Fruit fly (Drosophila melanogaster) whole organism, adult: ENCODE measurements around the gene GMF.
A peak's percentile ranks its signal among the peaks of the same experiment; 100 is the strongest.

Source experiments
- CG11617 ChIP-seq: fragments of 200-800 bp; sonication (Bioruptor generic); optimal IDR thresholded peaks from 2 replicates; lab custom pipeline; 2017; ENCODE audit warnings: mild to moderate bottlenecking, missing biosample characterization, missing genetic modification reagents, missing genetic modification characterization
- CG12768 ChIP-seq: fragments of 200-800 bp; sonication (Bioruptor generic); optimal IDR thresholded peaks from 2 replicates; lab custom pipeline; 2017; ENCODE audit warnings: missing biosample characterization, missing genetic modification characterization, mild to moderate bottlenecking, moderate library complexity, missing genetic modification reagents
- CG14711 ChIP-seq: fragments of 200-800 bp; sonication (Bioruptor generic); optimal IDR thresholded peaks from 2 replicates; lab custom pipeline; 2018; ENCODE audit warnings: missing biosample characterization, mild to moderate bottlenecking, missing genetic modification characterization, moderate library complexity
- CG1620 ChIP-seq: fragments of 200-800 bp; sonication (Bioruptor generic); optimal IDR thresholded peaks from 2 replicates; lab custom pipeline; 2016; ENCODE audit warnings: missing biosample characterization, missing genetic modification characterization
- CG33017 ChIP-seq: fragments of 200-800 bp; sonication (Bioruptor generic); optimal IDR thresholded peaks from 2 replicates; lab custom pipeline; 2018; ENCODE audit warnings: missing biosample characterization, mild to moderate bottlenecking, missing genetic modification characterization, moderate library complexity
- CG5204 ChIP-seq: fragments of 200-800 bp; sonication (Bioruptor generic); optimal IDR thresholded peaks from 2 replicates; lab custom pipeline; 2016; ENCODE audit warnings: missing biosample characterization, missing genetic modification characterization
- CG7045 ChIP-seq: fragments of 200-800 bp; sonication (Bioruptor generic); optimal IDR thresholded peaks from 2 replicates; lab custom pipeline; 2017; ENCODE audit warnings: missing biosample characterization, mild to moderate bottlenecking, missing genetic modification characterization
- CG7101 ChIP-seq: fragments of 200-800 bp; sonication (Bioruptor generic); optimal IDR thresholded peaks from 2 replicates; lab custom pipeline; 2018; ENCODE audit warnings: missing biosample characterization, mild to moderate bottlenecking, missing genetic modification characterization, moderate library complexity
- Clk ChIP-seq: fragments of 200-800 bp; sonication (Bioruptor generic); optimal IDR thresholded peaks from 2 replicates; lab custom pipeline; 2017; ENCODE audit warnings: missing biosample characterization, missing genetic modification characterization
- Crg-1 ChIP-seq: fragments of 200-800 bp; sonication (Bioruptor generic); optimal IDR thresholded peaks from 2 replicates; lab custom pipeline; 2016; ENCODE audit warnings: missing biosample characterization, missing genetic modification characterization
- Hr96 ChIP-seq: fragments of 200-800 bp; sonication (Bioruptor generic); optimal IDR thresholded peaks from 2 replicates; lab custom pipeline; 2016; ENCODE audit warnings: missing biosample characterization, missing genetic modification characterization
- Mnt ChIP-seq: fragments of 200-800 bp; sonication (Bioruptor generic); optimal IDR thresholded peaks from 2 replicates; lab custom pipeline; 2016; ENCODE audit warnings: missing biosample characterization, mild to moderate bottlenecking, missing genetic modification characterization
- bab1 ChIP-seq: fragments of 200-800 bp; sonication (Bioruptor generic); optimal IDR thresholded peaks from 3 replicates; lab custom pipeline; 2019; ENCODE audit warnings: missing biosample characterization, mild to moderate bottlenecking, missing genetic modification characterization, moderate library complexity
- cic ChIP-seq: fragments of 200-800 bp; sonication (Bioruptor generic); optimal IDR thresholded peaks from 2 replicates; lab custom pipeline; 2017; ENCODE audit warnings: missing biosample characterization, mild to moderate bottlenecking, missing genetic modification characterization, moderate library complexity
- cnc ChIP-seq, 2 experiments: fragments of >200 bp; optimal IDR thresholded peaks; 2 replicates each; lab custom pipeline; 2017
- kay ChIP-seq: fragments of 200-800 bp; sonication (Bioruptor generic); peaks from one replicate; lab custom pipeline; 2016; ENCODE audit warnings: missing biosample characterization, missing genetic modification characterization, borderline replicate concordance
- ovo ChIP-seq: fragments of 200-800 bp; sonication (Bioruptor generic); optimal IDR thresholded peaks from 2 replicates; lab custom pipeline; 2016; ENCODE audit warnings: missing biosample characterization, missing genetic modification characterization
- pad ChIP-seq: fragments of 200-800 bp; sonication (Bioruptor generic); optimal IDR thresholded peaks from 3 replicates; lab custom pipeline; 2017; ENCODE audit warnings: missing biosample characterization, missing genetic modification characterization, mild to moderate bottlenecking, moderate library complexity, missing genetic modification reagents
- tj ChIP-seq: fragments of 200-800 bp; sonication (Bioruptor generic); optimal IDR thresholded peaks from 3 replicates; lab custom pipeline; 2017; ENCODE audit warnings: missing biosample characterization, mild to moderate bottlenecking, missing genetic modification characterization, moderate library complexity
- toe ChIP-seq: fragments of 200-800 bp; sonication (Bioruptor generic); optimal IDR thresholded peaks from 2 replicates; lab custom pipeline; 2016; ENCODE audit warnings: missing biosample characterization, missing genetic modification characterization

GMF gene

DNA sequence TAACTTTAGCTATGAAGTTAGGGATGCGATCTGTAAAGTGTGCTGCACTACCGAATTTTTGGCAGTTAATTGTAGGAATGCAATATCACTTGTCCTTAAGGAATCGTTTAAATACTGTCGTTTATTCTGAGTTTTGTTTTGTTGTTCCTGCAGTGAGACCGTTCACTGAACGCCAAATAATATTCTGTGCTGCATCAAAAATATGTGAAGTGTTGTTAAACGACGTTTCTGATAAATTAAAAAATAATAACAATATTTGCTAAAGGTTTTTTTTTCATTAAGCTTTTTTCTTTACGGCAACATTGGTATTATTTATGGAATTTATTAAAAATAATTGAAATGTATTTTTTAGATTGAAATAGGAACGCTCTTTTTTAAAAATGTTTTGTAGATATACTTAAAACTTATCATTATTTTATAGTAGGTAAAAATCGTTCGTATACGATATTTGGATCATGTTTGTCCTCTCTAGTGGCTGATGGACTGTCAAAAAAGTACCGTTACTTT lies at the start of gene GMF:
Gene GMF (minus strand): TSS at position 182 of the 507 bp plus-strand sequence.
- TF ChIP-seq CG33017 (tag; lab: Kevin White, UChicago) (no peak), Clk (GFP tag; lab: Kevin White, UChicago) (no peak), CG12768 (GFP tag; lab: Kevin White, UChicago) (peak; percentile 19), toe (GFP tag; lab: Kevin White, UChicago) (no peak), Crg-1 (GFP tag; lab: Kevin White, UChicago) (peak; percentile 43), cnc (optimal IDR thresholded peaks at IDR 0.05; lab: Kevin White, UChicago) (no peak), pad (GFP tag; lab: Kevin White, UChicago) (peak; percentile 40), kay (peak; percentile 98), cic (GFP tag; lab: Kevin White, UChicago) (no peak), Hr96 (GFP tag; lab: Kevin White, UChicago) (no peak), CG7101 (peak; percentile 75), CG7045 (GFP tag; lab: Kevin White, UChicago) (peak; percentile 33), CG14711 (tag; lab: Kevin White, UChicago) (peak; percentile 85), tj (GFP tag; lab: Kevin White, UChicago) (no peak), ovo (GFP tag; lab: Kevin White, UChicago) (peak; percentile 84), bab1 (GFP tag; lab: Kevin White, UChicago) (peak; percentile 51), CG5204 (GFP tag; lab: Kevin White, UChicago) (no peak), Mnt (GFP tag; lab: Kevin White, UChicago) (peak; percentile 39), CG1620 (peak; percentile 65), CG11617 (peak; percentile 63)

DNA sequence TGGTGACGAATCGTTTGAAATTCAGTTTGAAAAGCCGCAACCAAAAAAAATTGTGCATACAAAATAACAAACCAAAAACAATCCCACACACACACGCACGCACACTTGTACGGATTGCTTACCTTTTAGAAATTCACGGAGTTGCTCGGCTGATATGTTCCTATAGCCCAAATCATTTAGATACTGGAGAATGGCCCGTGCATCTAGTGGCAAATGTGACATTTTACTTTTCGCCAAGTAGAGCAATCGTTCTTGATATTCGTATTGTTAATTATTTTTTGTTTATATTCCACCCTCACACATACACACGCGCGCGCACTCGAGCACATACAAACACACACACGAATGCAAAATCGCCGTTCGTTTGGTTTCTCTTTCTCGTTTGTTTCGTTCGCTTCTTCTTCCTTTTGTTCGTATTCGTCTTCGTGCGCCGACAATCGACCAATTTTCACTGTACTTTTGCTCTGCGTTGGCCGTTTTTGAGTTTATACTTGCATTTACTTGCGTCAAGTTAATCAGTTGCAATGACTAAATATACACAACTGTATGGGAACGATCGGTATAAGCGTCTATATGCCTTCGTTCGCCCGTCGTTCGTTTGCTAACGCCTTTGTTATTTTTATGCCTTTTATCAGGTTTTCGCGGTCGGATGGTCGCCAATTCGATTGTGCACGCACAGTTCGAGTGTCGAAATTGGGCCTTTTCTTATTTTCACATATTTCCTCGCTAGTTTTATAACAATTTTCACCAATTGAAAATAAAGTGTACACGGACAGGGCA lies 49.2 kb upstream of the GMF start:
- TF ChIP-seq cic (GFP tag; lab: Kevin White, UChicago) (peak; percentile 28), bab1 (GFP tag; lab: Kevin White, UChicago) (no peak)

DNA sequence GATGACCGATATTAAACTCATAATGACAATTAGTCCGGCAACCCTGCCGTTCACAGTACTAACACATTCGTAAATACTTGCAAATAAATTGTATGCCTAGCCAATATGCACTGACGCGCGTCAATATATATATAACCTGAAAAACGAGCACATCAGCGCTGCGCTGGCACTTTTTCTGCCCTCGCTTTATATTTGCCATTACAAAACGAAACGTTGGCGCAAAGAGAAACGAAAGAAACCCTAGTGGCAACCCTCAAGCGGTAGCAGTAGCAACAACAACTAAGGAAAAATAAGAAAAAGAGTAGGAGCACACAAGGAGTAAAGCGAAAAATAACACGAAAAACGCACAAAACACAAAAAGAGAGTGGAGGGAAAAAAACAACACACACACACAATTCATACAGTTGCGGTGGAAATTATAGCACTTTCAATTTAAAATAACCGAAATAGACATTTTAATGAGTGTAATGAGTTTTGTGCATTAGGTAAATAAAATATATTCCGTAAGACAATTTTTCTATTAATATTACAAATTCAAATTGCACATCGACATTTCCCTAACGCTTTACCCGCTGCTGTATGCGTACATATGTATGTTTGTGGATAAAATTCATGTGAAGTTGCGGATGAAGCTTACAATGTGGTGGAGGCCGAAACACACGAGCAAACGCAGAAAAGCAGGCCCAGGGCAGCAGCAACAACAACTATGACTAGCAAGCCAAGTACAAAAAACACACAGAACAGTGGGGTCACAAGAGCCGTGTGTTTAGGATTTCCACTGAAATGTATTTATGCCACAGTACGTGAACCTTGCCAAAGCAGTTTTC lies 48.2 kb upstream of the GMF start:
- peak; percentile 96 for TF ChIP-seq CG12768 (GFP tag; lab: Kevin White, UChicago)
- peak; percentile 95 for TF ChIP-seq CG11617
- TF ChIP-seq toe (GFP tag; lab: Kevin White, UChicago), result peak; percentile 86
- peak; percentile 90 for TF ChIP-seq CG1620
- TF ChIP-seq Clk (GFP tag; lab: Kevin White, UChicago), result peak; percentile 91
- peak; percentile 85 for TF ChIP-seq Mnt (GFP tag; lab: Kevin White, UChicago)
- TF ChIP-seq CG14711 (tag; lab: Kevin White, UChicago), result peak; percentile 93
- TF ChIP-seq cic (GFP tag; lab: Kevin White, UChicago), result peak; percentile 72
- TF ChIP-seq CG7101, result peak; percentile 97
- peak; percentile 98 for TF ChIP-seq tj (GFP tag; lab: Kevin White, UChicago)
- TF ChIP-seq cnc (optimal IDR thresholded peaks at IDR 0.05; lab: Kevin White, UChicago), result no peak
- peak; percentile 94 for TF ChIP-seq CG5204 (GFP tag; lab: Kevin White, UChicago)
- peak; percentile 97 for TF ChIP-seq CG33017 (tag; lab: Kevin White, UChicago)
- TF ChIP-seq bab1 (GFP tag; lab: Kevin White, UChicago), result peak; percentile 99
- TF ChIP-seq Crg-1 (GFP tag; lab: Kevin White, UChicago), result peak; percentile 93
- TF ChIP-seq Hr96 (GFP tag; lab: Kevin White, UChicago), result peak; percentile 91
- TF ChIP-seq CG7045 (GFP tag; lab: Kevin White, UChicago), result peak; percentile 96
- TF ChIP-seq kay, result peak; percentile 78
- peak; percentile 82 for TF ChIP-seq ovo (GFP tag; lab: Kevin White, UChicago)
- peak; percentile 88 for TF ChIP-seq pad (GFP tag; lab: Kevin White, UChicago)

DNA sequence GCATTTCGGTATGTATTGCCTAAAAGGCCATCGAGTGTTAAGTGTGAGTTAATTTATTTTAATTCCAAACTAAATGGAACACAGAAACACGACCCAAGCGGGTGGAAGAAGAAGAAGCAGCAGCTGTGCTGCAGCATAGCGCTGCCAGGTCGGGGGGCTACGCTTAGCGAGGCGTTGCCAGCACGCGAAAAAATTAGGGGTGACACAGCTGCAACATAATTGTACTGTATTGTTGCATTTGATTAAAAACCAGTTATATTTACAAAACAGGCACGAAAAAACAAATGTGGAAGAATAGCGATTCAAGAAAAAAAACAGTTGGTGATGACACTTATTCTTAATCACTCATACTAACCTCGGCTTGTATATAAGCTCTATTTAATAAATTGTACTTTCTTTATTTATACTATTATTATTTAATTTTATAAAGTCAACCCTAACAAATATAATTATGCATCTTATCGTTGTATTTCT lies 47.4 kb upstream of the GMF start:
- peak; percentile 45 for TF ChIP-seq Hr96 (GFP tag; lab: Kevin White, UChicago)
- no peak for TF ChIP-seq kay
- peak; percentile 42 for TF ChIP-seq Crg-1 (GFP tag; lab: Kevin White, UChicago)
- TF ChIP-seq CG14711 (tag; lab: Kevin White, UChicago), result peak; percentile 38
- no peak for TF ChIP-seq cnc (optimal IDR thresholded peaks at IDR 0.05; lab: Kevin White, UChicago)
- TF ChIP-seq ovo (GFP tag; lab: Kevin White, UChicago), result peak; percentile 79
- TF ChIP-seq CG5204 (GFP tag; lab: Kevin White, UChicago), result peak; percentile 19
- TF ChIP-seq toe (GFP tag; lab: Kevin White, UChicago), result peak; percentile 70
- TF ChIP-seq CG11617, result peak; percentile 68
- TF ChIP-seq tj (GFP tag; lab: Kevin White, UChicago), result no peak
- TF ChIP-seq bab1 (GFP tag; lab: Kevin White, UChicago), result peak; percentile 67
- peak; percentile 71 for TF ChIP-seq CG7101
- TF ChIP-seq pad (GFP tag; lab: Kevin White, UChicago), result peak; percentile 53
- TF ChIP-seq Mnt (GFP tag; lab: Kevin White, UChicago), result no peak
- no peak for TF ChIP-seq cic (GFP tag; lab: Kevin White, UChicago)
- TF ChIP-seq Clk (GFP tag; lab: Kevin White, UChicago), result no peak
- peak; percentile 57 for TF ChIP-seq CG12768 (GFP tag; lab: Kevin White, UChicago)
- peak; percentile 50 for TF ChIP-seq CG7045 (GFP tag; lab: Kevin White, UChicago)
- peak; percentile 67 for TF ChIP-seq CG33017 (tag; lab: Kevin White, UChicago)
- TF ChIP-seq CG1620, result peak; percentile 75
